Fruit fly (Drosophila melanogaster) whole organism, embryonic: Measurements from ENCODE around the gene CG15449.

Source experiments
- Ada2b ChIP-seq: fragments of 200-800 bp; sonication (Bioruptor generic); IDR thresholded peaks from 2 replicates; pipeline ENCODE4 v1.3.6; 2022; ENCODE audit warnings: missing biosample characterization, missing genetic modification characterization
- CG11504 ChIP-seq: fragments of 200-800 bp; sonication (Bioruptor generic); optimal IDR thresholded peaks from 3 replicates; lab custom pipeline; 2019; ENCODE audit warnings: missing biosample characterization, mild to moderate bottlenecking, missing genetic modification characterization, moderate library complexity
- CG12744 ChIP-seq: fragments of 200-800 bp; sonication (Bioruptor generic); optimal IDR thresholded peaks from 2 replicates; lab custom pipeline; 2016; ENCODE audit warnings: missing biosample characterization, missing genetic modification characterization
- CG12769 ChIP-seq: fragments of 200-800 bp; sonication (Bioruptor generic); optimal IDR thresholded peaks from 2 replicates; lab custom pipeline; 2019; ENCODE audit warnings: missing biosample characterization, mild to moderate bottlenecking, missing genetic modification characterization, moderate library complexity
- CG13296 ChIP-seq: fragments of 200-800 bp; sonication (Bioruptor generic); optimal IDR thresholded peaks from 3 replicates; lab custom pipeline; 2018; ENCODE audit warnings: missing biosample characterization, mild to moderate bottlenecking, missing genetic modification characterization
- CG14050 ChIP-seq: fragments of 200-800 bp; sonication (Bioruptor generic); IDR thresholded peaks from 3 replicates; pipeline ENCODE4 v1.3.6; 2022; ENCODE audit warnings: missing biosample characterization, missing genetic modification characterization
- CG14710 ChIP-seq: fragments of 200-800 bp; sonication (Bioruptor generic); optimal IDR thresholded peaks from 3 replicates; lab custom pipeline; 2019; ENCODE audit warnings: missing biosample characterization, mild to moderate bottlenecking, missing genetic modification characterization, moderate library complexity
- CG15073 ChIP-seq: fragments of 200-800 bp; sonication (Bioruptor generic); optimal IDR thresholded peaks from 2 replicates; lab custom pipeline; 2016; ENCODE audit warnings: missing biosample characterization, missing genetic modification characterization
- CG1603 ChIP-seq: fragments of 200-800 bp; sonication (Bioruptor generic); optimal IDR thresholded peaks from 2 replicates; lab custom pipeline; 2019; ENCODE audit warnings: missing biosample characterization, mild to moderate bottlenecking, missing genetic modification characterization, moderate library complexity
- CG16813 ChIP-seq: fragments of 200-800 bp; sonication (Bioruptor generic); IDR thresholded peaks from 3 replicates; pipeline ENCODE4 v1.3.6; 2022; ENCODE audit warnings: missing biosample characterization, missing genetic modification characterization; ENCODE audit not compliant: partially characterized antibody
- CG17359 ChIP-seq: fragments of 200-800 bp; sonication (Bioruptor generic); optimal IDR thresholded peaks from 3 replicates; lab custom pipeline; 2018; ENCODE audit warnings: missing biosample characterization, mild to moderate bottlenecking, missing genetic modification characterization, moderate library complexity
- CG17361 ChIP-seq: fragments of 200-800 bp; sonication (Bioruptor generic); IDR thresholded peaks from 3 replicates; pipeline ENCODE4 v1.3.6; 2022; ENCODE audit warnings: missing biosample characterization, missing genetic modification characterization
- CG18262 ChIP-seq: fragments of 200-800 bp; optimal IDR thresholded peaks from 3 replicates; lab custom pipeline; 2019; ENCODE audit warnings: missing biosample characterization, mild to moderate bottlenecking, missing genetic modification characterization, moderate library complexity
- CG18599 ChIP-seq: fragments of 200-800 bp; sonication (Bioruptor generic); optimal IDR thresholded peaks from 3 replicates; lab custom pipeline; 2017; ENCODE audit warnings: missing biosample characterization, missing genetic modification characterization, mild to moderate bottlenecking, moderate library complexity, missing genetic modification reagents
- CG2120 ChIP-seq: fragments of 200-800 bp; sonication (Bioruptor generic); optimal IDR thresholded peaks from 3 replicates; lab custom pipeline; 2016; ENCODE audit warnings: missing biosample characterization, missing genetic modification characterization
- CG2199 ChIP-seq: fragments of 200-800 bp; sonication (Bioruptor generic); IDR thresholded peaks from 3 replicates; pipeline ENCODE4 v1.3.6; 2022; ENCODE audit warnings: missing biosample characterization, missing genetic modification characterization
- CG2712 ChIP-seq: fragments of 200-800 bp; optimal IDR thresholded peaks from 3 replicates; lab custom pipeline; 2019; ENCODE audit warnings: missing biosample characterization, mild to moderate bottlenecking, missing genetic modification characterization, moderate library complexity
- CG3163 ChIP-seq: fragments of 200-800 bp; sonication (Bioruptor generic); optimal IDR thresholded peaks from 3 replicates; lab custom pipeline; 2016; ENCODE audit warnings: missing biosample characterization, missing genetic modification characterization
- CG32532 ChIP-seq: fragments of 200-800 bp; sonication (Bioruptor generic); IDR thresholded peaks from 2 replicates; pipeline ENCODE4 v1.3.6; 2022; ENCODE audit warnings: missing biosample characterization, missing genetic modification characterization
- CG33213 ChIP-seq: fragments of 200-800 bp; sonication (Bioruptor generic); optimal IDR thresholded peaks from 3 replicates; lab custom pipeline; 2016; ENCODE audit warnings: missing biosample characterization, missing genetic modification characterization
- CG8089 ChIP-seq: fragments of 200-800 bp; sonication (Bioruptor generic); optimal IDR thresholded peaks from 3 replicates; lab custom pipeline; 2016; ENCODE audit warnings: missing biosample characterization, missing genetic modification characterization
- CkIIα-i1 ChIP-seq: fragments of 200-800 bp; sonication (Bioruptor generic); IDR thresholded peaks from 2 replicates; pipeline ENCODE4 v1.3.6; 2022; ENCODE audit warnings: missing biosample characterization, missing genetic modification characterization
- Deaf1 ChIP-seq: fragments of 200-800 bp; optimal IDR thresholded peaks from 3 replicates; lab custom pipeline; 2019; ENCODE audit warnings: missing biosample characterization, mild to moderate bottlenecking, missing genetic modification characterization, moderate library complexity
- Drgx ChIP-seq: fragments of 200-800 bp; sonication (Bioruptor generic); IDR thresholded peaks from 2 replicates; pipeline ENCODE4 v1.3.6; 2022; ENCODE audit warnings: missing biosample characterization, missing genetic modification characterization
- Ets65A ChIP-seq: fragments of 200-800 bp; sonication (Bioruptor generic); peaks from one replicate; lab custom pipeline; 2016; ENCODE audit warnings: missing biosample characterization, missing genetic modification characterization
- Hsf ChIP-seq: fragments of 200-800 bp; sonication (Bioruptor generic); optimal IDR thresholded peaks from 3 replicates; lab custom pipeline; 2016; ENCODE audit warnings: missing biosample characterization, missing genetic modification characterization
- MBD-R2 ChIP-seq: fragments of 200-800 bp; sonication (Bioruptor generic); IDR thresholded peaks from 2 replicates; pipeline ENCODE4 v1.3.6; 2022; ENCODE audit warnings: missing biosample characterization, missing genetic modification characterization
- Med ChIP-seq: fragments of 200-800 bp; sonication (Bioruptor generic); peaks from one replicate; lab custom pipeline; 2016; ENCODE audit warnings: missing biosample characterization, missing genetic modification characterization, mild to moderate bottlenecking, inconsistent platforms, moderate library complexity
- Ptx1 ChIP-seq: fragments of 200-800 bp; sonication (Bioruptor generic); IDR thresholded peaks from 2 replicates; pipeline ENCODE4 v1.3.6; 2022; ENCODE audit warnings: missing biosample characterization, missing genetic modification characterization
- Sin3A ChIP-seq: fragments of >200 bp; optimal IDR thresholded peaks from 2 replicates; lab custom pipeline; 2018
- bsh ChIP-seq, 2 experiments: fragments of 200-800 bp; sonication (Bioruptor generic); optimal IDR thresholded peaks; 2 replicates each; lab custom pipeline; 2017 to 2018; ENCODE audit warnings: mild to moderate bottlenecking in 2 of 2, missing biosample characterization in 2 of 2, missing genetic modification characterization in 2 of 2, moderate library complexity in 1 of 2
- dimm ChIP-seq: fragments of 200-800 bp; sonication (Bioruptor generic); IDR thresholded peaks from 2 replicates; pipeline ENCODE4 v1.3.6; 2022; ENCODE audit warnings: missing biosample characterization, missing genetic modification characterization
- dmrt99B ChIP-seq: fragments of 200-800 bp; sonication (Bioruptor generic); optimal IDR thresholded peaks from 2 replicates; lab custom pipeline; 2018; ENCODE audit warnings: missing biosample characterization, mild to moderate bottlenecking, missing genetic modification characterization, moderate library complexity
- dysf ChIP-seq: fragments of 200-800 bp; sonication (Bioruptor generic); IDR thresholded peaks from 3 replicates; pipeline ENCODE4 v1.3.6; 2022; ENCODE audit warnings: missing biosample characterization, missing genetic modification characterization
- gem ChIP-seq: fragments of 200-800 bp; sonication (Bioruptor generic); optimal IDR thresholded peaks from 2 replicates; lab custom pipeline; 2019; ENCODE audit warnings: missing biosample characterization, mild to moderate bottlenecking, missing genetic modification characterization, moderate library complexity
- gsb-n ChIP-seq: fragments of 200-800 bp; sonication (Bioruptor generic); optimal IDR thresholded peaks from 3 replicates; lab custom pipeline; 2018; ENCODE audit warnings: missing biosample characterization, mild to moderate bottlenecking, missing genetic modification characterization
- hth ChIP-seq: fragments of >200 bp; optimal IDR thresholded peaks from 2 replicates; lab custom pipeline; 2017; ENCODE audit warnings: inconsistent platforms
- jigr1 ChIP-seq: fragments of 200-800 bp; sonication (Bioruptor generic); IDR thresholded peaks from 3 replicates; pipeline ENCODE4 v1.3.6; 2022; ENCODE audit warnings: missing biosample characterization, missing genetic modification characterization
- knrl ChIP-seq: fragments of 200-800 bp; sonication (Bioruptor generic); IDR thresholded peaks from 3 replicates; pipeline ENCODE4 v1.3.6; 2022; ENCODE audit warnings: missing biosample characterization, missing genetic modification characterization; ENCODE audit not compliant: partially characterized antibody
- lab ChIP-seq: fragments of 200-800 bp; sonication (Bioruptor generic); optimal IDR thresholded peaks from 3 replicates; lab custom pipeline; 2017; ENCODE audit warnings: missing biosample characterization, missing genetic modification characterization, mild to moderate bottlenecking, moderate library complexity, missing genetic modification reagents
- lmd ChIP-seq: fragments of 200-800 bp; sonication (Bioruptor generic); IDR thresholded peaks from 2 replicates; pipeline ENCODE4 v1.3.6; 2022; ENCODE audit warnings: missing biosample characterization, missing genetic modification characterization
- pum ChIP-seq: fragments of 200-800 bp; sonication (Bioruptor generic); optimal IDR thresholded peaks from 2 replicates; lab custom pipeline; 2016; ENCODE audit warnings: missing biosample characterization, missing genetic modification characterization
- sens ChIP-seq: fragments of 200-800 bp; sonication (Bioruptor generic); peaks from one replicate; lab custom pipeline; 2016; ENCODE audit warnings: missing biosample characterization, missing genetic modification characterization
- shn ChIP-seq: fragments of 200-800 bp; sonication (Bioruptor generic); optimal IDR thresholded peaks from 3 replicates; lab custom pipeline; 2016; ENCODE audit warnings: missing biosample characterization, missing genetic modification characterization
- slbo ChIP-seq: fragments of 200-800 bp; sonication (Bioruptor generic); IDR thresholded peaks from 2 replicates; pipeline ENCODE4 v1.3.6; 2022; ENCODE audit warnings: missing biosample characterization, missing genetic modification characterization
- tgo ChIP-seq: fragments of 200-800 bp; sonication (Bioruptor generic); IDR thresholded peaks from 3 replicates; pipeline ENCODE4 v1.3.6; 2022; ENCODE audit warnings: missing biosample characterization, missing genetic modification characterization
- tio ChIP-seq: fragments of 200-800 bp; sonication (Bioruptor generic); optimal IDR thresholded peaks from 2 replicates; lab custom pipeline; 2017; ENCODE audit warnings: missing biosample characterization, missing genetic modification characterization, inconsistent platforms
- unpg ChIP-seq: fragments of 200-800 bp; sonication (Bioruptor generic); optimal IDR thresholded peaks from 3 replicates; lab custom pipeline; 2018; ENCODE audit warnings: missing biosample characterization, mild to moderate bottlenecking, missing genetic modification characterization, moderate library complexity

The CG15449 gene

dm6 chrX:21074329-21074708, 33.9 kb upstream of the CG15449 start (continued):
- TF ChIP-seq CG2712 (tag; lab: Kevin White, UChicago) (peak; percentile 6), knrl (GFP tag; lab: Robert Waterston, UW) (no peak), sens (GFP tag; lab: Kevin White, UChicago) (peak; percentile 51), lab (GFP tag; lab: Kevin White, UChicago) (peak; percentile 32), Med (GFP tag; lab: Kevin White, UChicago) (peak; percentile 83), CG16813 (no peak), CG18262 (tag; lab: Kevin White, UChicago) (no peak), CG3163 (no peak), CG13296 (GFP tag; lab: Kevin White, UChicago) (no peak), tgo (GFP tag; lab: Robert Waterston, UW) (no peak), CG8089 (GFP tag; lab: Kevin White, UChicago) (no peak), hth (lab: Kevin White, UChicago) (no peak), Ets65A (peak; percentile 90), Ptx1 (GFP tag; lab: Robert Waterston, UW) (peak; percentile 19; the same call in 1 of the 2 replicates), shn (no peak), slbo (GFP tag; lab: Robert Waterston, UW) (peak; percentile 21), CG32532 (GFP tag; lab: Robert Waterston, UW) (0 out of 2 replicates have a peak, but pooled peaks have one; percentile 13), jigr1 (GFP tag; lab: Robert Waterston, UW) (no peak), CG2199 (no peak), CkIIα-i1 (no peak), gem (peak; percentile 28), CG12769 (tag; lab: Kevin White, UChicago) (no peak), CG14050 (GFP tag; lab: Robert Waterston, UW) (no peak), CG15073 (GFP tag; lab: Kevin White, UChicago) (no peak), Drgx (GFP tag; lab: Robert Waterston, UW) (peak; percentile 85), CG2120 (GFP tag; lab: Kevin White, UChicago) (peak; percentile 42)
- TF ChIP-seq, all 482 proteins: peak for 22

dm6 chrX:21073641-21074328, 33.4 kb upstream of the CG15449 start:
- TF ChIP-seq bsh (GFP tag; optimal IDR thresholded peaks at IDR 0.05; lab: Kevin White, UChicago): peak in 1 of 2 experiments; percentile 2
- peak; percentile 12; the same call in 1 of the 2 replicates for TF ChIP-seq Drgx (GFP tag; lab: Robert Waterston, UW)
- no peak for TF ChIP-seq pum (GFP tag; lab: Kevin White, UChicago)
- no peak for TF ChIP-seq Sin3A (lab: Kevin White, UChicago)
- TF ChIP-seq CG33213 (GFP tag; lab: Kevin White, UChicago): no peak

- 0 out of 3 replicates have a peak, but pooled peaks have one; percentile 19 for TF ChIP-seq CG17361 (GFP tag; lab: Robert Waterston, UW)
- no peak for TF ChIP-seq CG12744 (GFP tag; lab: Kevin White, UChicago)
- TF ChIP-seq sens (GFP tag; lab: Kevin White, UChicago): peak; percentile 49
- TF ChIP-seq lmd (GFP tag; lab: Robert Waterston, UW): 0 out of 2 replicates have a peak, but pooled peaks have one; percentile 23
- TF ChIP-seq MBD-R2: no peak
- TF ChIP-seq Ada2b (GFP tag; lab: Robert Waterston, UW): peak; percentile 8; the same call in 1 of the 2 replicates
- peak; percentile 37 for TF ChIP-seq CG11504 (tag; lab: Kevin White, UChicago)
- peak; percentile 20 for TF ChIP-seq lab (GFP tag; lab: Kevin White, UChicago)
- no peak for TF ChIP-seq CG14050 (GFP tag; lab: Robert Waterston, UW)
- peak; percentile 3 for TF ChIP-seq unpg (GFP tag; lab: Kevin White, UChicago)
- peak; percentile 13 for TF ChIP-seq tio (GFP tag; lab: Kevin White, UChicago)
- TF ChIP-seq CG17359 (tag; lab: Kevin White, UChicago): peak; percentile 12
- peak; percentile 14; the same call in 1 of the 3 replicates for TF ChIP-seq dysf (GFP tag; lab: Robert Waterston, UW)
- peak; percentile 88 for TF ChIP-seq Drgx (GFP tag; lab: Robert Waterston, UW)
- no peak for TF ChIP-seq Deaf1 (tag; lab: Kevin White, UChicago)
- TF ChIP-seq dimm (GFP tag; lab: Robert Waterston, UW): no peak
- TF ChIP-seq CG18599 (GFP tag; lab: Kevin White, UChicago): peak; percentile 39
- TF ChIP-seq Hsf (GFP tag; lab: Kevin White, UChicago): no peak
- TF ChIP-seq dmrt99B: peak; percentile 35
- peak; percentile 37 for TF ChIP-seq CG1603 (tag; lab: Kevin White, UChicago)
- TF ChIP-seq CG14710 (tag; lab: Kevin White, UChicago): no peak
- no peak for TF ChIP-seq gsb-n
These were observed 32.5 kb upstream of the CG15449 start for dm6 chrX:21072953-21073352.
